Fruit fly (Drosophila melanogaster): Measurements from ENCODE around the gene CG3402.

The CG3402 gene

dm6 chr3L:604701-605100 lies 48.0 kb downstream of the CG3402 start:
- no peak for TF ChIP-seq kay (GFP tag; ENCODE audit: borderline replicate concordance)
- peak; percentile 33 for TF ChIP-seq CG12768 (GFP tag; optimal IDR thresholded peaks at IDR 0.05)

- TF ChIP-seq Hr96 (GFP tag; optimal IDR thresholded peaks at IDR 0.05) = peak; percentile 65
- peak; percentile 3 for TF ChIP-seq CG14711 (tag; optimal IDR thresholded peaks at IDR 0.05)
- no peak for TF ChIP-seq Crg-1 (GFP tag; optimal IDR thresholded peaks at IDR 0.05)
- TF ChIP-seq CG7045 (GFP tag; optimal IDR thresholded peaks at IDR 0.05) = peak; percentile 58
- peak; percentile 71 for TF ChIP-seq cic (GFP tag; optimal IDR thresholded peaks at IDR 0.05)
- TF ChIP-seq Clk (GFP tag; optimal IDR thresholded peaks at IDR 0.05) = no peak
- TF ChIP-seq tj (GFP tag; optimal IDR thresholded peaks at IDR 0.05) = peak; percentile 57
- peak; percentile 73 for TF ChIP-seq CG12768 (GFP tag; optimal IDR thresholded peaks at IDR 0.05)
- TF ChIP-seq toe (GFP tag; optimal IDR thresholded peaks at IDR 0.05) = no peak
- TF ChIP-seq CG11617 (GFP tag; optimal IDR thresholded peaks at IDR 0.05) = peak; percentile 6
- TF ChIP-seq CG7101 (tag; optimal IDR thresholded peaks at IDR 0.05) = peak; percentile 54
- TF ChIP-seq CG1620 (GFP tag; optimal IDR thresholded peaks at IDR 0.05) = peak; percentile 20
- peak; percentile 62 for TF ChIP-seq kay (GFP tag; ENCODE audit: borderline replicate concordance)
- peak; percentile 72 for TF ChIP-seq bab1 (GFP tag; optimal IDR thresholded peaks at IDR 0.05)
- no peak for TF ChIP-seq CG5204 (GFP tag; optimal IDR thresholded peaks at IDR 0.05)
- no peak for TF ChIP-seq ovo (GFP tag; optimal IDR thresholded peaks at IDR 0.05)
- TF ChIP-seq cnc (optimal IDR thresholded peaks at IDR 0.05) = no peak
- peak; percentile 34 for TF ChIP-seq CG33017 (tag; optimal IDR thresholded peaks at IDR 0.05)
- TF ChIP-seq Mnt (GFP tag; optimal IDR thresholded peaks at IDR 0.05) = peak; percentile 56
- peak; percentile 14 for TF ChIP-seq pad (GFP tag; optimal IDR thresholded peaks at IDR 0.05)
These were observed 48.7 kb downstream of the CG3402 start, which contains the start of gene CG13893 for dm6 chr3L:603847-604550. Gene CG13893, minus strand, starts transcription at chr3L:604008.

dm6 chr3L:603188-603587 lies 49.5 kb downstream of the CG3402 start:
- TF ChIP-seq Crg-1 (GFP tag; optimal IDR thresholded peaks at IDR 0.05) (no peak), CG7101 (tag; optimal IDR thresholded peaks at IDR 0.05) (no peak), ovo (GFP tag; optimal IDR thresholded peaks at IDR 0.05) (no peak), tj (GFP tag; optimal IDR thresholded peaks at IDR 0.05) (no peak), Mnt (GFP tag; optimal IDR thresholded peaks at IDR 0.05) (no peak), bab1 (GFP tag; optimal IDR thresholded peaks at IDR 0.05) (no peak), CG14711 (tag; optimal IDR thresholded peaks at IDR 0.05) (no peak), toe (GFP tag; optimal IDR thresholded peaks at IDR 0.05) (no peak), CG33017 (tag; optimal IDR thresholded peaks at IDR 0.05) (no peak), pad (GFP tag; optimal IDR thresholded peaks at IDR 0.05) (no peak), cic (GFP tag; optimal IDR thresholded peaks at IDR 0.05) (no peak), kay (GFP tag; ENCODE audit: borderline replicate concordance) (no peak), CG11617 (GFP tag; optimal IDR thresholded peaks at IDR 0.05) (no peak)

dm6 chr3L:602531-602930 lies 50.1 kb downstream of the CG3402 start:
- TF ChIP-seq tj (GFP tag; optimal IDR thresholded peaks at IDR 0.05) = peak; percentile 50
- no peak for TF ChIP-seq CG12768 (GFP tag; optimal IDR thresholded peaks at IDR 0.05)

dm6 chr3L:601559-602136 lies 51.0 kb downstream of the CG3402 start:
- TF ChIP-seq ovo (GFP tag; optimal IDR thresholded peaks at IDR 0.05) (no peak), tj (GFP tag; optimal IDR thresholded peaks at IDR 0.05) (peak; percentile 89), Hr96 (GFP tag; optimal IDR thresholded peaks at IDR 0.05) (no peak), toe (GFP tag; optimal IDR thresholded peaks at IDR 0.05) (no peak)

Measured in whole organism, adult.